Fruit fly (Drosophila melanogaster): Measurements from ENCODE around the gene TwdlP.

TwdlP gene

DNA sequence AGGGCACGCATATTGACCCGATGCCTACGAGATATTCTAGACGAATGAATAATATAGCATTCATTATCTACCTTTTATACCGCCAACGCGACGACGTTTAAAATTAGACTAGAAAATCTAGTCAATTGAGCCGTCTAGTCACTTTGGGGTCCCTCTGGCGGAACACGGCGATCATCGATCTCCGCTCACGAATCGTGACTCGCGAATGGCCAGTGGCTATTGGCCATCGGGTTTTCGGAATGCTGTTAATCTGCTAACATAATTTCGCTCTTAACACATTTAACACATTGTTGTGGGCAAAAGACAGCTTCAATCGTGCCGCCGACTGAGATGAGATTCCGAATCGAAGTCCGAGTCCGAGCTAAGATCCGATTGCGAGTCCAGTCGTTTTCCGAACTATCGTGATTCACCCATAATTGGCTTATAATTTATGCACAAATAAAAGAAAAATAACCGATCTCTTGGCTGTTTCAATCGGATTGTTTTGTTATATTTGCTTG is at the start of gene TwdlP:
TwdlP (minus strand) TSS at position 51 of the 500 bp plus-strand sequence.
- TF ChIP-seq CG7101 (tag; optimal IDR thresholded peaks at IDR 0.05) (no peak), CG7045 (GFP tag; optimal IDR thresholded peaks at IDR 0.05) (no peak), Hr96 (GFP tag; optimal IDR thresholded peaks at IDR 0.05) (no peak), bab1 (GFP tag; optimal IDR thresholded peaks at IDR 0.05) (no peak), CG12768 (GFP tag; optimal IDR thresholded peaks at IDR 0.05) (no peak), pad (GFP tag; optimal IDR thresholded peaks at IDR 0.05) (no peak), tj (GFP tag; optimal IDR thresholded peaks at IDR 0.05) (no peak)

DNA sequence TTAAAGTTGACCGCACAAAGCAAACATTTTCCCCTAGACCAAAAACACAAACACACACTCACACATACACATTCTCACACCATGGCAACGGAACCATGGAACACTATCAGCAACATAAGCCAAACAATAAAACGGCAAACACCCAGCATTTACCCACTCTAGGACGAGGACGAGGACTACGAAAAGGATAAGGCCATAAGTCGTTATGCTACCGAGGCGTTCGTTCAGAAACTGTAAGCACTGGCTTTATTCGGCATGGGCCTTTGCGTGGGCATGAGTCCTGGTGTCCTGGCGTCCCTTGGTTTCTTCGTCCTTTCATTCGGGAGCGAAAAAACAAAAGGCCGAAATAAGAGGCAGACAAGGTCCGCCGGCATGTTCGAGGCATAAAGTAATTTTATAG is 49.1 kb upstream of the TwdlP start:
- TF ChIP-seq Crg-1 (GFP tag; optimal IDR thresholded peaks at IDR 0.05) (no peak), Hr96 (GFP tag; optimal IDR thresholded peaks at IDR 0.05) (no peak), cnc (optimal IDR thresholded peaks at IDR 0.05) (no peak), CG33017 (tag; optimal IDR thresholded peaks at IDR 0.05) (no peak), cic (GFP tag; optimal IDR thresholded peaks at IDR 0.05) (no peak), CG12768 (GFP tag; optimal IDR thresholded peaks at IDR 0.05) (no peak), CG7101 (tag; optimal IDR thresholded peaks at IDR 0.05) (no peak), Clk (GFP tag; optimal IDR thresholded peaks at IDR 0.05) (no peak), CG1620 (GFP tag; optimal IDR thresholded peaks at IDR 0.05) (no peak), toe (GFP tag; optimal IDR thresholded peaks at IDR 0.05) (no peak), Mnt (GFP tag; optimal IDR thresholded peaks at IDR 0.05) (no peak), CG7045 (GFP tag; optimal IDR thresholded peaks at IDR 0.05) (no peak), kay (GFP tag; ENCODE audit: borderline replicate concordance) (no peak), tj (GFP tag; optimal IDR thresholded peaks at IDR 0.05) (no peak), bab1 (GFP tag; optimal IDR thresholded peaks at IDR 0.05) (no peak), CG5204 (GFP tag; optimal IDR thresholded peaks at IDR 0.05) (no peak), pad (GFP tag; optimal IDR thresholded peaks at IDR 0.05) (no peak), ovo (GFP tag; optimal IDR thresholded peaks at IDR 0.05) (no peak), CG11617 (GFP tag; optimal IDR thresholded peaks at IDR 0.05) (no peak)

DNA sequence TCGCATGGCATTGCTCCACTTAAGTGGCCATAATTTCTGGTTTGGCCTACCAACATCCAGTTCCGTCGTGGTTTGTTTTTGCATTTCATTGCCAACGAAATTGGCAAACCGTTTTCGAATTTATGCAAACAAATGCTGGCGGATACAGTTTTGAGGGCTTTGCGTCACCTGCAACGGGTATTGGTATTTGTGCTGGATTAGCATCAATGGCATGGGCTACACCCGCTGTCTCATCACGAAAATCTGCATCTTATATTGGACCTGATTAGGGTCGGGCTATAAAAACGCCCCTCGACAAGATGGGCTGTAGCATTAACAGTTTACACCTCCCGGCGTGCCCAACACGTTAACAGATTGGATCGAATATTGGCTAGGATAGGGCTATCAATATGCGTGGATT is 35.0 kb upstream of the TwdlP start, which contains the start of gene Tb:
Tb (plus strand) TSS at position 301 of the 400 bp plus-strand sequence.
- TF ChIP-seq toe (GFP tag; optimal IDR thresholded peaks at IDR 0.05) (no peak), CG7045 (GFP tag; optimal IDR thresholded peaks at IDR 0.05) (no peak), tj (GFP tag; optimal IDR thresholded peaks at IDR 0.05) (no peak), cic (GFP tag; optimal IDR thresholded peaks at IDR 0.05) (no peak), CG1620 (GFP tag; optimal IDR thresholded peaks at IDR 0.05) (no peak), bab1 (GFP tag; optimal IDR thresholded peaks at IDR 0.05) (no peak)

DNA sequence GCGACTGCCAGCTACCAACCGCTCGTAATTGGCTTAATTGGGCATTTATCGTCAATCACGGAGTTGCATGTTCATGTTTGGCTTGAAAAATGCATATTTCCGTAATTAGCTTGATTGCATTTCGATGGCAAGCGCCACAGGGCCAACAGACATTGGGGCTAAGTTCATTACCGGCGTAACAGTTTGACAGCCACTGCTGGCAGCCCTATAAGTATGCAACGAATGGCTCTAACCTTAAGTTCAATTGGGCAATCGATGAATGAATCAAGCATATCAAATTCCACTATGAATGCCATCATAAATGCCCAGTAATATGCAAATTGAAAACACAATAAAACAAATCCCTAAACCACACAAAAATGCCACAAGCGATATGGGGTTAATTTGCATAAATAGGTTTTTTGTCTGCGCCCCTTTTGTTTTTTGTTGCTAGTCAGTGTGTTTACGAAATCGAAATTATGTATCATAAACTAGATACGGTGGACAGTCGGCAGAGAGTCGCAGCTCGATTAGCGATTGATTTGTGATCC is 34.3 kb upstream of the TwdlP start:
- TF ChIP-seq CG14711 (tag; optimal IDR thresholded peaks at IDR 0.05) (no peak), CG7045 (GFP tag; optimal IDR thresholded peaks at IDR 0.05) (no peak), CG11617 (GFP tag; optimal IDR thresholded peaks at IDR 0.05) (no peak)

DNA sequence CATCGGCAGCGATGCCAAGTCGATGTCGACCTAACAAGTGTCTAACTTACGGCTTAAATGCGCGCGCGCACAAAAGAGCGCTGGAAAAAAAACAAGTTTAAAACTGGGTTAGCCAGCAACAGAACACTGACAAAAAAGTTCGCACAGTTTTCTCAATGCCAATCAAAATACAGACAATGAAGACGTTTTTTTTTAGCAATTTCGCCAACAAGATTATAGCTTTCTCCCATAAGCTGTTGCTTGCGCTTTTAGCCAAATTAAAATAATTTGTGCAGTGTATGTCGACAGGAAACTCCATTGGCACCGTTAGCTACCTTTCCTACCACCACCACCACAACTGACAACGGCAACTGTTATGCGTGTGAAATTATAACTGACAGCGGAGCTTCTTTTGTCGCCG is 33.4 kb upstream of the TwdlP start:
- no peak for TF ChIP-seq CG1620 (GFP tag; optimal IDR thresholded peaks at IDR 0.05)
- no peak for TF ChIP-seq CG12768 (GFP tag; optimal IDR thresholded peaks at IDR 0.05)
- TF ChIP-seq CG5204 (GFP tag; optimal IDR thresholded peaks at IDR 0.05), result no peak
- no peak for TF ChIP-seq Clk (GFP tag; optimal IDR thresholded peaks at IDR 0.05)
- TF ChIP-seq Crg-1 (GFP tag; optimal IDR thresholded peaks at IDR 0.05), result no peak
- TF ChIP-seq tj (GFP tag; optimal IDR thresholded peaks at IDR 0.05), result no peak
- TF ChIP-seq CG11617 (GFP tag; optimal IDR thresholded peaks at IDR 0.05), result no peak
- no peak for TF ChIP-seq cic (GFP tag; optimal IDR thresholded peaks at IDR 0.05)
- no peak for TF ChIP-seq CG7045 (GFP tag; optimal IDR thresholded peaks at IDR 0.05)

- TF ChIP-seq tj (GFP tag; optimal IDR thresholded peaks at IDR 0.05) (no peak), cic (GFP tag; optimal IDR thresholded peaks at IDR 0.05) (no peak), Clk (GFP tag; optimal IDR thresholded peaks at IDR 0.05) (no peak), CG12768 (GFP tag; optimal IDR thresholded peaks at IDR 0.05) (no peak), CG11617 (GFP tag; optimal IDR thresholded peaks at IDR 0.05) (no peak), toe (GFP tag; optimal IDR thresholded peaks at IDR 0.05) (no peak), Crg-1 (GFP tag; optimal IDR thresholded peaks at IDR 0.05) (no peak), CG5204 (GFP tag; optimal IDR thresholded peaks at IDR 0.05) (no peak), ovo (GFP tag; optimal IDR thresholded peaks at IDR 0.05) (no peak), CG14711 (tag; optimal IDR thresholded peaks at IDR 0.05) (no peak), Hr96 (GFP tag; optimal IDR thresholded peaks at IDR 0.05) (no peak), CG7101 (tag; optimal IDR thresholded peaks at IDR 0.05) (no peak), pad (GFP tag; optimal IDR thresholded peaks at IDR 0.05) (no peak), CG1620 (GFP tag; optimal IDR thresholded peaks at IDR 0.05) (no peak)
These were observed 18.4 kb upstream of the TwdlP start, which contains the start of gene TwdlD for dm6 chr3R:26639503-26640075. TSS of gene TwdlD (plus strand) at chr3R:26640025.

DNA sequence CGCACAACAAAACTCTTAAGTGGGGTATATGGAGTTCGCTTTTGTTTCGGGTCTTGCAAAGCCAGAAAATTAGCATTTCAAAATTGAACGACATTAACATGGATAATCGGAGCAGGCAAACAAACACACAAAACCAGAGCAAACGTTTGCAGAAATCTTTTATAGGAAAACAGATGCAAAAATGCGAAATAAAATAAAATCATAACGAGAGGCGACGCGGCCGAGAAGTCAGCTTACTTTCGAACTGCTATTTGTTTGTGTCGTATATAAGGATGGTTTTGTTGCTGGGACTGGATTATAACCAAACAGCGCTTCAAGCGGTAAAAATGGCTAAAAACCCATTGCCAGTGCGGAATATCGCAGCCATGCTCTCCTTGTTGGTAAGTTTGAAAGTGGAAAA is 15.2 kb upstream of the TwdlP start, which contains the start of gene TwdlS:
TwdlS (plus strand) TSS at position 301 of the 400 bp plus-strand sequence.
- TF ChIP-seq CG14711 (tag; optimal IDR thresholded peaks at IDR 0.05) (no peak), Clk (GFP tag; optimal IDR thresholded peaks at IDR 0.05) (no peak), bab1 (GFP tag; optimal IDR thresholded peaks at IDR 0.05) (no peak), CG11617 (GFP tag; optimal IDR thresholded peaks at IDR 0.05) (no peak)
